Worm (Caenorhabditis elegans): Measurements from ENCODE around the gene Y75B8A.31.

Gene Y75B8A.31

DNA sequence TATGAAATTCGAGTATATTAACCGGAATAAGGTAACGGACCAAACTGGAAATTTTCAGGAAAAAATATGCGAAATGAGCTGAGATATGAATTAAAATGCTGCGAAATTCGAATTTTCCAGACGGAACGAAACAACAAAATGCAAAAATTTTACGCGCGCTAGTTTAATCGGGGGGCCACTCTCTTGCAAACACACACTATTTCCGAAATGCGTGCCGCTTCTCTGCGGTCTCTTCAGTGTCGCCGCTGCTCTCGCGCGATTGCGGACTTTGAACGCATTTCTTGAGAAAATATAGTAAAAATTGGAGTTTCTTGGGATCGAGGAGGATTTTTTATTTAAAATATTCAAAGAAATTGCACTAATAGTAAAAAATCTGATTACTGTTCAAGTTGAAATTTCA is 18.0 kb downstream of the Y75B8A.31 start:
- no peak for TF ChIP-seq tbx-11 (GFP tag; IDR thresholded peaks at IDR 0.05)

- TF ChIP-seq ets-7 (tag; optimal IDR thresholded peaks at IDR 0.05) (no peak), scrt-1 (GFP tag; IDR thresholded peaks at IDR 0.05) (no peak), flt-1 (GFP tag; IDR thresholded peaks at IDR 0.05) (no peak), ceh-36 (tag; optimal IDR thresholded peaks at IDR 0.05) (no peak), aly-1 (tag; optimal IDR thresholded peaks at IDR 0.05) (no peak), tra-4 (tag; optimal IDR thresholded peaks at IDR 0.05) (no peak), hnd-1 (tag; optimal IDR thresholded peaks at IDR 0.05) (no peak), tbx-11 (GFP tag; IDR thresholded peaks at IDR 0.05) (no peak), hmg-4 (GFP tag; optimal IDR thresholded peaks at IDR 0.05) (no peak), F13C5.2 (tag; optimal IDR thresholded peaks at IDR 0.05) (no peak), sea-1 (GFP tag; conservative IDR thresholded peaks at IDR 0.05) (no peak), hmbx-1 (tag; optimal IDR thresholded peaks at IDR 0.05) (no peak), pes-1 (GFP tag; IDR thresholded peaks at IDR 0.05) (no peak), ama-1 (optimal IDR thresholded peaks at IDR 0.05) (no peak), B0310.2 (tag; optimal IDR thresholded peaks at IDR 0.05) (no peak)
Observed at ce11 chrIII:12370011-12370506, 18.6 kb downstream of the Y75B8A.31 start, which contains the start of gene rpt-6. Gene rpt-6 (plus strand): TSS chrIII:12370456.

ce11 chrIII:12372080-12373065 is 20.9 kb downstream of the Y75B8A.31 start:
- TF ChIP-seq tra-4 (tag; optimal IDR thresholded peaks at IDR 0.05) (no peak), scrt-1 (GFP tag; IDR thresholded peaks at IDR 0.05) (no peak), hmbx-1 (tag; optimal IDR thresholded peaks at IDR 0.05) (no peak), F13C5.2 (tag; optimal IDR thresholded peaks at IDR 0.05) (no peak), aly-1 (tag; optimal IDR thresholded peaks at IDR 0.05) (no peak), tbx-37 (GFP tag; conservative IDR thresholded peaks at IDR 0.05) (no peak), sea-1 (GFP tag; conservative IDR thresholded peaks at IDR 0.05) (no peak), ceh-36 (tag; optimal IDR thresholded peaks at IDR 0.05) (no peak)

- no peak for TF ChIP-seq tbx-11 (GFP tag; IDR thresholded peaks at IDR 0.05)
- TF ChIP-seq aly-1 (tag; optimal IDR thresholded peaks at IDR 0.05), result no peak
- TF ChIP-seq hnd-1 (tag; optimal IDR thresholded peaks at IDR 0.05), result no peak
- no peak for TF ChIP-seq F13C5.2 (tag; optimal IDR thresholded peaks at IDR 0.05)
- TF ChIP-seq tra-4 (tag; optimal IDR thresholded peaks at IDR 0.05), result no peak
- TF ChIP-seq hmg-4 (GFP tag; optimal IDR thresholded peaks at IDR 0.05), result no peak
- TF ChIP-seq flt-1 (GFP tag; IDR thresholded peaks at IDR 0.05), result no peak
- no peak for TF ChIP-seq pes-1 (GFP tag; IDR thresholded peaks at IDR 0.05)
- TF ChIP-seq scrt-1 (GFP tag; IDR thresholded peaks at IDR 0.05), result no peak
- TF ChIP-seq tbx-37 (GFP tag; conservative IDR thresholded peaks at IDR 0.05), result no peak
- no peak for TF ChIP-seq ceh-36 (tag; optimal IDR thresholded peaks at IDR 0.05)
- no peak for TF ChIP-seq ceh-13 (GFP tag; optimal IDR thresholded peaks at IDR 0.05)
- no peak for TF ChIP-seq ets-7 (tag; optimal IDR thresholded peaks at IDR 0.05)
- no peak for TF ChIP-seq ama-1 (optimal IDR thresholded peaks at IDR 0.05)
- TF ChIP-seq B0310.2 (tag; optimal IDR thresholded peaks at IDR 0.05), result no peak
- no peak for TF ChIP-seq sea-1 (GFP tag; conservative IDR thresholded peaks at IDR 0.05)
- TF ChIP-seq hmbx-1 (tag; optimal IDR thresholded peaks at IDR 0.05), result no peak
Observed at ce11 chrIII:12373306-12373705, 21.9 kb downstream of the Y75B8A.31 start.

- no peak for TF ChIP-seq B0310.2 (tag; optimal IDR thresholded peaks at IDR 0.05)
- no peak for TF ChIP-seq hmg-4 (GFP tag; optimal IDR thresholded peaks at IDR 0.05)
- TF ChIP-seq ets-7 (tag; optimal IDR thresholded peaks at IDR 0.05), result no peak
- no peak for TF ChIP-seq ama-1 (optimal IDR thresholded peaks at IDR 0.05)
- no peak for TF ChIP-seq scrt-1 (GFP tag; IDR thresholded peaks at IDR 0.05)
- no peak for TF ChIP-seq tra-4 (tag; optimal IDR thresholded peaks at IDR 0.05)
- no peak for TF ChIP-seq flt-1 (GFP tag; IDR thresholded peaks at IDR 0.05)
- no peak for TF ChIP-seq aly-1 (tag; optimal IDR thresholded peaks at IDR 0.05)
- no peak for TF ChIP-seq pes-1 (GFP tag; IDR thresholded peaks at IDR 0.05)
- TF ChIP-seq tbx-37 (GFP tag; conservative IDR thresholded peaks at IDR 0.05), result no peak
- no peak for TF ChIP-seq hnd-1 (tag; optimal IDR thresholded peaks at IDR 0.05)
- no peak for TF ChIP-seq hmbx-1 (tag; optimal IDR thresholded peaks at IDR 0.05)
- TF ChIP-seq sea-1 (GFP tag; conservative IDR thresholded peaks at IDR 0.05), result no peak
- TF ChIP-seq ceh-36 (tag; optimal IDR thresholded peaks at IDR 0.05), result no peak
- no peak for TF ChIP-seq F13C5.2 (tag; optimal IDR thresholded peaks at IDR 0.05)
- no peak for TF ChIP-seq ceh-13 (GFP tag; optimal IDR thresholded peaks at IDR 0.05)
- no peak for TF ChIP-seq tbx-11 (GFP tag; IDR thresholded peaks at IDR 0.05)
Observed at ce11 chrIII:12373807-12374266, 22.4 kb downstream of the Y75B8A.31 start, which contains the start of gene glrx-5. Gene glrx-5 (minus strand): TSS chrIII:12373857.

- no peak for TF ChIP-seq hmg-4 (GFP tag; optimal IDR thresholded peaks at IDR 0.05)
Observed at ce11 chrIII:12375614-12376013, 24.2 kb downstream of the Y75B8A.31 start.

DNA sequence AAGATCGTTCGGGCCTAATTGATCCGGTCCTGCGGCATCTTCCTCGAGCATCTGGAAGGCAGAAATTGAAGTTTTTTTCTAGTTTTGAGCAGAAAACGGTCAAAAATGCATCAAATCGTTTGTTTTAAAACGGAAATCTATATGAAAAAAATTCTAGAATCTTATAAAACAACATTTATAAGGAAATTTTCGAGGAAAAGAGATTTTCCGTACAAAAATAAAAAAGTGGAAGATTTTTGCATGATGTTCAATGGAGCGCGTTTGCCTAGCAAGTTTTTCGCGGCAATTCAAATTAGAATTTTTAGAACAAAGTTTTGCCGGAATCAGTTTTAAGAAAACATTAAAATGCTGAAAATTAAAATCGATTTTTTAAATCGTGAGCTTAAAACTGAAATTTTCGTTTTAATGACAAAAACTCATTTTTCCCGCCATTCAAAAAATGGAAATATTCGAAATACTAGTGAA is 25.8 kb downstream of the Y75B8A.31 start, which contains the start of gene pph-4.2:
Gene pph-4.2 (minus strand): TSS at position 51 of the 465 bp plus-strand sequence.
- TF ChIP-seq tbx-37 (GFP tag; conservative IDR thresholded peaks at IDR 0.05) (no peak), sea-1 (GFP tag; conservative IDR thresholded peaks at IDR 0.05) (no peak), tbx-11 (GFP tag; IDR thresholded peaks at IDR 0.05) (no peak), ceh-13 (GFP tag; optimal IDR thresholded peaks at IDR 0.05) (no peak)
